Fruit fly (Drosophila melanogaster): Measurements from ENCODE around the gene CG34432.

The CG34432 gene

DNA sequence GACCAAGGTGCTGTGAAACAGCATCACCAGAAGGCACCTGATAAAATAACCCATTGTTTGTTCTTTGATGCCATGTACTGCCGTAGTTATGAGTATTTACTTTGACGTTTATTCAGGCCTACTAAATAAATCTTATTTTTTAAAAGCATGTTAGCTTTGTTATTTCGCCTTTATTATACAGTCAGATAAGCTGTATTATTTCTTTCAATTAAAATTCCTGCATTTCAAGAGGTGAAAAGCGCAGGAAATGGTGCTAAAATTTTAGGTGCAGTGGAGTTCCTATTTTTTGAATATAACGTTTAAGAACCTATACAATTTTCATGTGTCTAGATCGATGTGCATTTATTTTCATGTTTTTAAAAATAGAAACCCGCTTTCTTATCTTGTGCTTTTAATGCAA, 3.2 kb upstream of the CG34432 start, which contains the start of gene CG31013:
TSS of gene CG31013 (minus strand) at position 101 of the 400 bp plus-strand sequence.
- TF ChIP-seq CG32121 (GFP tag; IDR thresholded peaks at IDR 0.05) (no peak), D1 (tag; optimal IDR thresholded peaks at IDR 0.05) (no peak), Ets98B (GFP tag; IDR thresholded peaks at IDR 0.05) (no peak), CG17806 (tag; optimal IDR thresholded peaks at IDR 0.05) (no peak), EcR (GFP tag; optimal IDR thresholded peaks at IDR 0.05) (no peak), Pif1B (GFP tag; optimal IDR thresholded peaks at IDR 0.05) (no peak), CG9948 (tag; optimal IDR thresholded peaks at IDR 0.05) (no peak), CG8159 (tag; optimal IDR thresholded peaks at IDR 0.05) (no peak), Pif1A (GFP tag; optimal IDR thresholded peaks at IDR 0.05) (no peak), CG10348 (GFP tag; IDR thresholded peaks at IDR 0.05) (no peak), CG13204 (GFP tag; optimal IDR thresholded peaks at IDR 0.05) (no peak), gl (tag; optimal IDR thresholded peaks at IDR 0.05) (no peak), CG15710 (tag; optimal IDR thresholded peaks at IDR 0.05) (no peak), CG14655 (GFP tag; optimal IDR thresholded peaks at IDR 0.05) (no peak), CG12605 (GFP tag; IDR thresholded peaks at IDR 0.05) (no peak), CG4496 (GFP tag; IDR thresholded peaks at IDR 0.05) (no peak), CG8301 (tag; optimal IDR thresholded peaks at IDR 0.05) (no peak), fd96Ca (GFP tag; IDR thresholded peaks at IDR 0.05) (no peak), rn (GFP tag; IDR thresholded peaks at IDR 0.05) (no peak), CG34367 (tag; optimal IDR thresholded peaks at IDR 0.05) (no peak)

DNA sequence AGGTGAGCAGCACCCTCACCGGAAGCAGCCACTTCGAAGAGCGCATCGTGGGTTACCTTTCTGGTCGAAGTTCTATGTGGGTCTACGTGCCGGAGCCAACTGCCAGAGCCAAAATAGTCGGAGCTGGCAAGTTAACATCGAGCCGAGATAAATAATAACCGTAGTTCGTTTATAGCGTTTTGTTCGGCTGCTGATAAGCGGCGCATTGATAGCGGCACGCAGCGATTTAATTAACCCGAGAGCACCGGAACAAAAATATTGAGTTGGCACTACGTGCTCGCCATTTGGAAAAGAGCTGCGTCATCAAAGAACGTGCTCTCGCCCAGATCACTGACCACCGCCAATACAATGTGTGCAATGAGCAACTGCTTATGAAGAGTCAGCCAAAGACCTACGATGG, 500 bp upstream of the CG34432 start, which contains the start of gene PH4alphaPV:
TSS of gene PH4alphaPV (minus strand) at position 101 of the 400 bp plus-strand sequence.
- TF ChIP-seq Pif1A (GFP tag; optimal IDR thresholded peaks at IDR 0.05) (no peak), CG4496 (GFP tag; IDR thresholded peaks at IDR 0.05) (no peak), CG14655 (GFP tag; optimal IDR thresholded peaks at IDR 0.05) (no peak), EcR (GFP tag; optimal IDR thresholded peaks at IDR 0.05) (no peak)

- TF ChIP-seq CG8301 (tag; optimal IDR thresholded peaks at IDR 0.05) (no peak), Pif1A (GFP tag; optimal IDR thresholded peaks at IDR 0.05) (no peak), CG17806 (tag; optimal IDR thresholded peaks at IDR 0.05) (no peak), CG32121 (GFP tag; IDR thresholded peaks at IDR 0.05) (no peak), CG13204 (GFP tag; optimal IDR thresholded peaks at IDR 0.05) (no peak), CG34367 (tag; optimal IDR thresholded peaks at IDR 0.05) (no peak), CG15710 (tag; optimal IDR thresholded peaks at IDR 0.05) (no peak), CG10348 (GFP tag; IDR thresholded peaks at IDR 0.05) (no peak), CG12605 (GFP tag; IDR thresholded peaks at IDR 0.05) (no peak)
Measured at dm6 chr3R:30649661-30650060, 710 bp downstream of the CG34432 start, which contains the start of gene CG34433. Gene CG34433, plus strand, starts transcription at chr3R:30649961.

dm6 chr3R:30689653-30690052, 40.7 kb downstream of the CG34432 start:
- TF ChIP-seq CG8301 (tag; optimal IDR thresholded peaks at IDR 0.05) (peak; percentile 87), CG17806 (tag; optimal IDR thresholded peaks at IDR 0.05) (no peak), CG12605 (GFP tag; IDR thresholded peaks at IDR 0.05) (peak; percentile 47; the same call in 1 of the 2 replicates), CG10348 (GFP tag; IDR thresholded peaks at IDR 0.05) (no peak), EcR (GFP tag; optimal IDR thresholded peaks at IDR 0.05) (no peak), D1 (tag; optimal IDR thresholded peaks at IDR 0.05) (no peak), CG8159 (tag; optimal IDR thresholded peaks at IDR 0.05) (peak; percentile 17), CG9948 (tag; optimal IDR thresholded peaks at IDR 0.05) (no peak), fd96Ca (GFP tag; IDR thresholded peaks at IDR 0.05) (peak; percentile 59; the same call in 1 of the 3 replicates), CG13204 (GFP tag; optimal IDR thresholded peaks at IDR 0.05) (no peak), CG14655 (GFP tag; optimal IDR thresholded peaks at IDR 0.05) (peak; percentile 82), Snoo (tag; optimal IDR thresholded peaks at IDR 0.05) (peak; percentile 31), CG4496 (GFP tag; IDR thresholded peaks at IDR 0.05) (peak; percentile 93), CG34367 (tag; optimal IDR thresholded peaks at IDR 0.05) (no peak), CG32121 (GFP tag; IDR thresholded peaks at IDR 0.05) (no peak), rn (GFP tag; IDR thresholded peaks at IDR 0.05) (peak; percentile 53; the same call in 1 of the 2 replicates), Pif1A (GFP tag; optimal IDR thresholded peaks at IDR 0.05) (peak; percentile 31), Pif1B (GFP tag; optimal IDR thresholded peaks at IDR 0.05) (peak; percentile 46), Ets98B (GFP tag; IDR thresholded peaks at IDR 0.05) (peak; percentile 80), CG15710 (tag; optimal IDR thresholded peaks at IDR 0.05) (no peak)

DNA sequence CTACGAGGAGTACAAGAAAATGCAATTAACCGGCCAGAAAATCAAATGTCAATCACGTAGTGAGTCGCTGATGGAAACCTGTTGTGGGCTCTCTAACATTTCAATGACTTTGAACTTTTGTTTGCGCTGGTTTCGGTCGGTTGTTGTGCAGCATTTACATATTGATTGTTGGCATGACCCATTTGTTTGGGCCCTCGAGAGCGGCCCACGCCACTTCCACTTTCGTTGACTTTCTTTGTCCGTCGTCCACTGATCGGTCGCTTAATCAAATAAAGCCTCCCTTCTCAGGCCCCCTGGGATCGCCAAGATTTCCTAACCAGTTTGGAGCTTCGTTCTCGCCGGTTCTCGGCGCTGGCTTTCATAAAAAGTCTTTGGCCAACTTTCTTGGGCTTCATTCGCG, 41.3 kb downstream of the CG34432 start, which contains the start of gene Spn100A:
TSS of gene Spn100A (plus strand) at position 392 of the 400 bp plus-strand sequence.
- no peak for TF ChIP-seq Pif1A (GFP tag; optimal IDR thresholded peaks at IDR 0.05)
- no peak for TF ChIP-seq Pif1B (GFP tag; optimal IDR thresholded peaks at IDR 0.05)
- no peak for TF ChIP-seq EcR (GFP tag; optimal IDR thresholded peaks at IDR 0.05)
- TF ChIP-seq gl (tag; optimal IDR thresholded peaks at IDR 0.05), result no peak
- no peak for TF ChIP-seq CG10348 (GFP tag; IDR thresholded peaks at IDR 0.05)
- TF ChIP-seq Ets98B (GFP tag; IDR thresholded peaks at IDR 0.05), result no peak
- 0 out of 3 replicates have a peak, but pooled peaks have one; percentile 22 for TF ChIP-seq CG4496 (GFP tag; IDR thresholded peaks at IDR 0.05)
- TF ChIP-seq CG12605 (GFP tag; IDR thresholded peaks at IDR 0.05), result no peak
- TF ChIP-seq CG9948 (tag; optimal IDR thresholded peaks at IDR 0.05), result no peak
- no peak for TF ChIP-seq CG13204 (GFP tag; optimal IDR thresholded peaks at IDR 0.05)
- TF ChIP-seq D1 (tag; optimal IDR thresholded peaks at IDR 0.05), result no peak
- TF ChIP-seq CG8301 (tag; optimal IDR thresholded peaks at IDR 0.05), result no peak
- TF ChIP-seq CG17806 (tag; optimal IDR thresholded peaks at IDR 0.05), result no peak
- TF ChIP-seq rn (GFP tag; IDR thresholded peaks at IDR 0.05), result no peak
- peak; percentile 37; the same call in 1 of the 3 replicates for TF ChIP-seq fd96Ca (GFP tag; IDR thresholded peaks at IDR 0.05)

dm6 chr3R:30695398-30695797, 46.4 kb downstream of the CG34432 start, which contains the start of gene CG12069:
Gene CG12069, minus strand, starts transcription at chr3R:30695498.
- TF ChIP-seq CG9948 (tag; optimal IDR thresholded peaks at IDR 0.05) (no peak), Ets98B (GFP tag; IDR thresholded peaks at IDR 0.05) (no peak), EcR (GFP tag; optimal IDR thresholded peaks at IDR 0.05) (no peak), gl (tag; optimal IDR thresholded peaks at IDR 0.05) (no peak), rn (GFP tag; IDR thresholded peaks at IDR 0.05) (no peak), Pif1B (GFP tag; optimal IDR thresholded peaks at IDR 0.05) (no peak), CG17806 (tag; optimal IDR thresholded peaks at IDR 0.05) (no peak), CG8159 (tag; optimal IDR thresholded peaks at IDR 0.05) (no peak)

Data from whole organism, pupa.